Fruit fly (Drosophila melanogaster): Measurements from ENCODE around the gene CG3823.

The CG3823 gene

dm6 chrX:6303675-6304074 lies at the start of gene CG3823:
Gene CG3823 (plus strand): TSS chrX:6303975.
- TF ChIP-seq pan (optimal IDR thresholded peaks at IDR 0.05): no peak
- TF ChIP-seq Dll (optimal IDR thresholded peaks at IDR 0.05): no peak
- TF ChIP-seq EcR (GFP tag; optimal IDR thresholded peaks at IDR 0.05): no peak
- no peak for TF ChIP-seq usp (GFP tag; optimal IDR thresholded peaks at IDR 0.05)
- TF ChIP-seq CG8478 (optimal IDR thresholded peaks at IDR 0.05): no peak
- TF ChIP-seq psq (optimal IDR thresholded peaks at IDR 0.05): no peak

dm6 chrX:6254617-6255349 lies 49.0 kb upstream of the CG3823 start:
- no peak for TF ChIP-seq usp (GFP tag; optimal IDR thresholded peaks at IDR 0.05)
- no peak for TF ChIP-seq psq (optimal IDR thresholded peaks at IDR 0.05)
- TF ChIP-seq CG8478 (optimal IDR thresholded peaks at IDR 0.05): no peak
- TF ChIP-seq pan (optimal IDR thresholded peaks at IDR 0.05): no peak
- no peak for TF ChIP-seq Dll (optimal IDR thresholded peaks at IDR 0.05)
- TF ChIP-seq EcR (GFP tag; optimal IDR thresholded peaks at IDR 0.05): no peak

- TF ChIP-seq pan (optimal IDR thresholded peaks at IDR 0.05): no peak
- TF ChIP-seq CG8478 (optimal IDR thresholded peaks at IDR 0.05): no peak
- no peak for TF ChIP-seq Dll (optimal IDR thresholded peaks at IDR 0.05)
- no peak for TF ChIP-seq EcR (GFP tag; optimal IDR thresholded peaks at IDR 0.05)
- no peak for TF ChIP-seq psq (optimal IDR thresholded peaks at IDR 0.05)
- TF ChIP-seq usp (GFP tag; optimal IDR thresholded peaks at IDR 0.05): no peak
Observed at dm6 chrX:6255414-6255915, 48.3 kb upstream of the CG3823 start, which contains the start of the genes Rbcn-3A and Spx. Gene Rbcn-3A (minus strand): TSS chrX:6255487. Gene Spx (plus strand): TSS chrX:6255822.

dm6 chrX:6259696-6260095 lies 44.1 kb upstream of the CG3823 start:
- TF ChIP-seq CG8478 (optimal IDR thresholded peaks at IDR 0.05) (no peak), psq (optimal IDR thresholded peaks at IDR 0.05) (no peak), usp (GFP tag; optimal IDR thresholded peaks at IDR 0.05) (no peak), EcR (GFP tag; optimal IDR thresholded peaks at IDR 0.05) (no peak), pan (optimal IDR thresholded peaks at IDR 0.05) (no peak), Dll (optimal IDR thresholded peaks at IDR 0.05) (no peak)

dm6 chrX:6260900-6261299 lies 42.9 kb upstream of the CG3823 start, which contains the start of gene Josd:
Gene Josd (plus strand): TSS chrX:6261169.
- TF ChIP-seq usp (GFP tag; optimal IDR thresholded peaks at IDR 0.05) (no peak), psq (optimal IDR thresholded peaks at IDR 0.05) (no peak), Dll (optimal IDR thresholded peaks at IDR 0.05) (no peak), CG8478 (optimal IDR thresholded peaks at IDR 0.05) (no peak), EcR (GFP tag; optimal IDR thresholded peaks at IDR 0.05) (no peak), pan (optimal IDR thresholded peaks at IDR 0.05) (no peak)

dm6 chrX:6263614-6264130 lies 40.1 kb upstream of the CG3823 start:
- no peak for TF ChIP-seq pan (optimal IDR thresholded peaks at IDR 0.05)
- TF ChIP-seq usp (GFP tag; optimal IDR thresholded peaks at IDR 0.05): no peak
- no peak for TF ChIP-seq Dll (optimal IDR thresholded peaks at IDR 0.05)
- no peak for TF ChIP-seq psq (optimal IDR thresholded peaks at IDR 0.05)
- TF ChIP-seq CG8478 (optimal IDR thresholded peaks at IDR 0.05): no peak
- no peak for TF ChIP-seq EcR (GFP tag; optimal IDR thresholded peaks at IDR 0.05)

dm6 chrX:6264456-6264855 lies 39.3 kb upstream of the CG3823 start:
- TF ChIP-seq psq (optimal IDR thresholded peaks at IDR 0.05): no peak
- TF ChIP-seq CG8478 (optimal IDR thresholded peaks at IDR 0.05): no peak
- TF ChIP-seq EcR (GFP tag; optimal IDR thresholded peaks at IDR 0.05): no peak
- TF ChIP-seq pan (optimal IDR thresholded peaks at IDR 0.05): no peak
- TF ChIP-seq usp (GFP tag; optimal IDR thresholded peaks at IDR 0.05): no peak
- TF ChIP-seq Dll (optimal IDR thresholded peaks at IDR 0.05): no peak

- TF ChIP-seq pan (optimal IDR thresholded peaks at IDR 0.05): no peak
- no peak for TF ChIP-seq Dll (optimal IDR thresholded peaks at IDR 0.05)
- TF ChIP-seq usp (GFP tag; optimal IDR thresholded peaks at IDR 0.05): no peak
- no peak for TF ChIP-seq CG8478 (optimal IDR thresholded peaks at IDR 0.05)
- TF ChIP-seq psq (optimal IDR thresholded peaks at IDR 0.05): no peak
- TF ChIP-seq EcR (GFP tag; optimal IDR thresholded peaks at IDR 0.05): no peak
Observed at dm6 chrX:6265456-6265877, 38.3 kb upstream of the CG3823 start.

dm6 chrX:6266092-6266491 lies 37.7 kb upstream of the CG3823 start:
- no peak for TF ChIP-seq pan (optimal IDR thresholded peaks at IDR 0.05)
- TF ChIP-seq EcR (GFP tag; optimal IDR thresholded peaks at IDR 0.05): no peak
- no peak for TF ChIP-seq CG8478 (optimal IDR thresholded peaks at IDR 0.05)
- no peak for TF ChIP-seq Dll (optimal IDR thresholded peaks at IDR 0.05)
- TF ChIP-seq psq (optimal IDR thresholded peaks at IDR 0.05): no peak
- TF ChIP-seq usp (GFP tag; optimal IDR thresholded peaks at IDR 0.05): no peak

dm6 chrX:6267187-6267711 lies 36.5 kb upstream of the CG3823 start, which contains the start of gene schlank:
Gene schlank (minus strand): TSS chrX:6267228.
- TF ChIP-seq psq (optimal IDR thresholded peaks at IDR 0.05) (no peak), EcR (GFP tag; optimal IDR thresholded peaks at IDR 0.05) (no peak), usp (GFP tag; optimal IDR thresholded peaks at IDR 0.05) (no peak), CG8478 (optimal IDR thresholded peaks at IDR 0.05) (no peak)

dm6 chrX:6267745-6268582 lies 35.8 kb upstream of the CG3823 start, which contains the start of gene Spt6:
Gene Spt6 (plus strand): TSS chrX:6267797.
- no peak for TF ChIP-seq Dll (optimal IDR thresholded peaks at IDR 0.05)
- TF ChIP-seq usp (GFP tag; optimal IDR thresholded peaks at IDR 0.05): no peak
- TF ChIP-seq CG8478 (optimal IDR thresholded peaks at IDR 0.05): no peak
- no peak for TF ChIP-seq psq (optimal IDR thresholded peaks at IDR 0.05)
- no peak for TF ChIP-seq EcR (GFP tag; optimal IDR thresholded peaks at IDR 0.05)
- TF ChIP-seq pan (optimal IDR thresholded peaks at IDR 0.05): no peak

Data from whole organism.